Fruit fly (Drosophila melanogaster) whole organism, wandering third instar larva: ENCODE results near the gene CG11891.

Experiments used
- HLH106 ChIP-seq: fragments of 200-800 bp; optimal IDR thresholded peaks from 3 replicates; lab custom pipeline; 2019; ENCODE audit warnings: missing biosample characterization, mild to moderate bottlenecking, missing genetic modification characterization, moderate library complexity
- Jra ChIP-seq: sonication (Bioruptor generic); optimal IDR thresholded peaks from 2 replicates; lab custom pipeline; 2016; ENCODE audit warnings: missing biosample characterization, missing genetic modification characterization
- br ChIP-seq: fragments of 200-800 bp; sonication (Bioruptor generic); optimal IDR thresholded peaks from 2 replicates; lab custom pipeline; 2016; ENCODE audit warnings: missing biosample characterization, missing genetic modification characterization
- sage ChIP-seq: fragments of 200-800 bp; sonication (Bioruptor generic); optimal IDR thresholded peaks from 2 replicates; lab custom pipeline; 2016; ENCODE audit warnings: missing biosample characterization, mild to moderate bottlenecking, missing genetic modification characterization
- usp ChIP-seq: fragments of >200 bp; optimal IDR thresholded peaks from 2 replicates; lab custom pipeline; 2017; ENCODE audit warnings: missing biosample characterization, missing genetic modification characterization

DNA sequence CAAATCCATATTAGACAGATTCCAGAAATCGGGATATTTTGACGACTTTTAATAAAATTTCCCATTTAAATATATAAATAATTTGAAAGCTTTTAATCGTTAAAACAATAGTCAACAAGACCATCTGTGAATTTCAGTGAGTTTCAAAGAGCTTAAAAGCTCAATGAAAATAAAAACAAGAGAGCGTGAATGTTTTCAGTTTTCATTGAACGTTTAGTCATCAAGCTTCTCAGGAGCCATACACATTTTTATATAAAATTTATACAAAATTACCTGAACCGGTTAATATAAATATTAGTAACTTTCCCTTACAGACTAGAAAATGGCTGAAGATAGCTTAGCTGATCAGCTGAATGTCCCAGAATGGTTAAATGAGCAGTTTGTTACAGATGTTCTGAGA lies 32.2 kb downstream of the CG11891 start, which contains the start of gene CG31370:
- TF ChIP-seq br (GFP tag; lab: Kevin White, UChicago) (no peak), usp (GFP tag; lab: Kevin White, UChicago) (no peak), HLH106 (no peak), sage (no peak), Jra (GFP tag; lab: Kevin White, UChicago) (no peak)
